Worm (Caenorhabditis elegans) whole organism, late embryonic: ENCODE data around the gene E04F6.6.

ENCODE experiments used
- C08G9.2 ChIP-seq: sonication (generic microtip); optimal IDR thresholded peaks from 2 replicates; lab custom pipeline; 2016; ENCODE audit warnings: mild to moderate bottlenecking, missing genetic modification characterization, moderate library complexity, missing compliant biosample characterization
- C38D4.7 ChIP-seq: fragments of 200-800 bp; sonication (Bioruptor generic); optimal IDR thresholded peaks from 2 replicates; lab custom pipeline; 2018; ENCODE audit warnings: mild to moderate bottlenecking, missing genetic modification characterization, moderate library complexity, missing compliant biosample characterization
- F13H6.1 ChIP-seq: sonication (generic microtip); optimal IDR thresholded peaks from 2 replicates; lab custom pipeline; 2016; ENCODE audit warnings: missing genetic modification characterization, missing compliant biosample characterization
- K02D7.2 ChIP-seq: sonication (generic microtip); optimal IDR thresholded peaks from 2 replicates; lab custom pipeline; 2017; ENCODE audit warnings: mild to moderate bottlenecking, missing genetic modification characterization, missing compliant biosample characterization
- ceh-14 ChIP-seq: sonication (generic microtip); optimal IDR thresholded peaks from 2 replicates; lab custom pipeline; 2016; ENCODE audit warnings: missing genotype, missing genetic modification characterization, missing compliant biosample characterization
- ceh-18 ChIP-seq: sonication (generic microtip); optimal IDR thresholded peaks from 2 replicates; lab custom pipeline; 2016; ENCODE audit warnings: missing genetic modification characterization, missing compliant biosample characterization
- ceh-22 ChIP-seq: sonication (generic microtip); optimal IDR thresholded peaks from 2 replicates; lab custom pipeline; 2017; ENCODE audit warnings: missing biosample characterization, missing genetic modification characterization
- ceh-24 ChIP-seq: sonication (generic microtip); optimal IDR thresholded peaks from 2 replicates; lab custom pipeline; 2016; ENCODE audit warnings: mild to moderate bottlenecking, missing genetic modification characterization, missing compliant biosample characterization
- ceh-30 ChIP-seq: fragments of 150-350 bp; optimal IDR thresholded peaks from 2 replicates; lab custom pipeline; 2014; ENCODE audit warnings: missing biosample characterization, missing genetic modification characterization
- ceh-31 ChIP-seq: sonication (generic microtip); optimal IDR thresholded peaks from 2 replicates; lab custom pipeline; 2016; ENCODE audit warnings: missing genetic modification characterization, missing compliant biosample characterization
- ceh-34 ChIP-seq: sonication (generic microtip); optimal IDR thresholded peaks from 2 replicates; lab custom pipeline; 2016; ENCODE audit warnings: mild to moderate bottlenecking, missing genetic modification characterization, missing compliant biosample characterization
- ceh-45 ChIP-seq: fragments of 200-800 bp; sonication (Bioruptor generic); IDR thresholded peaks from 2 replicates; pipeline ENCODE4 v1.3.6; 2022; ENCODE audit warnings: missing genetic modification reagents, missing genetic modification characterization, missing compliant biosample characterization
- ceh-48 ChIP-seq: sonication (generic microtip); optimal IDR thresholded peaks from 2 replicates; lab custom pipeline; 2016; ENCODE audit warnings: missing genetic modification characterization, inconsistent platforms, missing compliant biosample characterization
- ceh-6 ChIP-seq: fragments of 200-800 bp; sonication (Bioruptor generic); optimal IDR thresholded peaks from 2 replicates; lab custom pipeline; 2018; ENCODE audit warnings: mild to moderate bottlenecking, missing genetic modification characterization, missing compliant biosample characterization
- ceh-9 ChIP-seq: sonication (generic microtip); optimal IDR thresholded peaks from 2 replicates; lab custom pipeline; 2016; ENCODE audit warnings: mild to moderate bottlenecking, missing genetic modification characterization, inconsistent platforms, missing compliant biosample characterization
- dmd-4 ChIP-seq: sonication (generic microtip); optimal IDR thresholded peaks from 2 replicates; lab custom pipeline; 2016; ENCODE audit warnings: borderline replicate concordance, missing genetic modification characterization, missing compliant biosample characterization
- elt-4 ChIP-seq: sonication (generic microtip); optimal IDR thresholded peaks from 2 replicates; lab custom pipeline; 2016; ENCODE audit warnings: missing genetic modification characterization, missing compliant biosample characterization
- ets-4 ChIP-seq: sonication (generic microtip); optimal IDR thresholded peaks from 2 replicates; lab custom pipeline; 2016; ENCODE audit warnings: missing genetic modification characterization, missing compliant biosample characterization
- eyg-1 ChIP-seq: sonication (generic microtip); optimal IDR thresholded peaks from 2 replicates; lab custom pipeline; 2016; ENCODE audit warnings: missing genotype, missing genetic modification characterization, missing compliant biosample characterization
- gmeb-2 ChIP-seq: sonication (generic microtip); optimal IDR thresholded peaks from 2 replicates; lab custom pipeline; 2016; ENCODE audit warnings: missing genetic modification characterization, inconsistent platforms, missing compliant biosample characterization
- hlh-13 ChIP-seq: fragments of 200-800 bp; sonication (Bioruptor generic); optimal IDR thresholded peaks from 2 replicates; lab custom pipeline; 2018; ENCODE audit warnings: mild to moderate bottlenecking, missing genetic modification characterization, missing compliant biosample characterization
- hlh-15 ChIP-seq: sonication (generic microtip); optimal IDR thresholded peaks from 2 replicates; lab custom pipeline; 2016; ENCODE audit warnings: missing genetic modification characterization, missing compliant biosample characterization
- hlh-30 ChIP-seq: sonication (generic microtip); optimal IDR thresholded peaks from 2 replicates; lab custom pipeline; 2017; ENCODE audit warnings: antibody characterized with exemption, missing genetic modification characterization, missing compliant biosample characterization; ENCODE audit not compliant: insufficient read depth
- hlh-8 ChIP-seq: sonication (generic microtip); optimal IDR thresholded peaks from 2 replicates; lab custom pipeline; 2016; ENCODE audit warnings: missing genotype, missing genetic modification characterization, missing compliant biosample characterization
- lim-6 ChIP-seq: sonication (generic microtip); optimal IDR thresholded peaks from 2 replicates; lab custom pipeline; 2016; ENCODE audit warnings: missing genetic modification characterization, missing compliant biosample characterization
- lin-11 ChIP-seq: fragments of 200-800 bp; sonication (Bioruptor generic); optimal IDR thresholded peaks from 2 replicates; lab custom pipeline; 2018; ENCODE audit warnings: mild to moderate bottlenecking, missing genetic modification characterization, missing compliant biosample characterization
- mec-3 ChIP-seq: sonication (generic microtip); optimal IDR thresholded peaks from 2 replicates; lab custom pipeline; 2016; ENCODE audit warnings: borderline replicate concordance, missing genetic modification characterization, missing compliant biosample characterization
- nfya-1 ChIP-seq: sonication (generic microtip); optimal IDR thresholded peaks from 2 replicates; lab custom pipeline; 2017; ENCODE audit warnings: missing genetic modification characterization, mild to moderate bottlenecking, missing compliant biosample characterization, antibody characterized with exemption, moderate library complexity
- nhr-232 ChIP-seq: sonication (generic microtip); optimal IDR thresholded peaks from 2 replicates; lab custom pipeline; 2016; ENCODE audit warnings: missing genetic modification characterization, missing compliant biosample characterization
- npax-4 ChIP-seq: sonication (generic microtip); optimal IDR thresholded peaks from 2 replicates; lab custom pipeline; 2016; ENCODE audit warnings: missing genetic modification characterization, missing compliant biosample characterization
- pag-3 ChIP-seq: sonication (generic microtip); optimal IDR thresholded peaks from 2 replicates; lab custom pipeline; 2016; ENCODE audit warnings: missing compliant biosample characterization, missing genetic modification characterization, borderline replicate concordance
- pat-9 ChIP-seq: fragments of 200-800 bp; sonication (Bioruptor generic); optimal IDR thresholded peaks from 2 replicates; lab custom pipeline; 2018; ENCODE audit warnings: mild to moderate bottlenecking, missing genetic modification characterization, moderate library complexity, missing compliant biosample characterization
- pax-1 ChIP-seq: fragments of 150-350 bp; optimal IDR thresholded peaks from 2 replicates; lab custom pipeline; 2014; ENCODE audit warnings: missing biosample characterization, missing genetic modification characterization
- pha-4 ChIP-seq: fragments of 150-350 bp; optimal IDR thresholded peaks from 2 replicates; lab custom pipeline; 2018; ENCODE audit warnings: missing biosample characterization, missing genetic modification reagents, missing genetic modification characterization
- pqm-1 ChIP-seq: sonication (generic microtip); optimal IDR thresholded peaks from 2 replicates; lab custom pipeline; 2016; ENCODE audit warnings: missing genetic modification characterization, missing compliant biosample characterization
- pros-1 ChIP-seq: fragments of 150-350 bp; optimal IDR thresholded peaks from 2 replicates; lab custom pipeline; 2014; ENCODE audit warnings: missing biosample characterization, missing genetic modification reagents, missing genetic modification characterization
- ref-2 ChIP-seq: sonication (generic microtip); optimal IDR thresholded peaks from 2 replicates; lab custom pipeline; 2016; ENCODE audit warnings: missing genetic modification characterization, missing compliant biosample characterization
- rnt-1 ChIP-seq: sonication (generic microtip); optimal IDR thresholded peaks from 2 replicates; lab custom pipeline; 2016; ENCODE audit warnings: missing genetic modification characterization, missing compliant biosample characterization
- sdc-2 ChIP-seq: sonication (generic microtip); optimal IDR thresholded peaks from 2 replicates; lab custom pipeline; 2016; ENCODE audit warnings: missing genotype, missing genetic modification characterization, missing compliant biosample characterization
- sox-2 ChIP-seq: fragments of 200-800 bp; sonication (Bioruptor generic); IDR thresholded peaks from 2 replicates; pipeline ENCODE4 v1.3.6; 2022; ENCODE audit warnings: missing genetic modification reagents, missing genetic modification characterization, missing compliant biosample characterization
- syd-9 ChIP-seq: sonication (generic microtip); optimal IDR thresholded peaks from 2 replicates; lab custom pipeline; 2016; ENCODE audit warnings: mild to moderate bottlenecking, missing genetic modification characterization, moderate library complexity, missing compliant biosample characterization
- tbx-7 ChIP-seq: sonication (generic microtip); optimal IDR thresholded peaks from 2 replicates; lab custom pipeline; 2016; ENCODE audit warnings: missing genotype, missing genetic modification characterization, missing compliant biosample characterization
- ttx-3 ChIP-seq: sonication (generic microtip); optimal IDR thresholded peaks from 2 replicates; lab custom pipeline; 2016; ENCODE audit warnings: missing genetic modification reagents, missing genetic modification characterization, missing compliant biosample characterization
- unc-3 ChIP-seq, 2 experiments: fragments of 200-800 bp in 1 of 2; sonication (Bioruptor generic) in 1 of 2; sonication (generic microtip) in 1 of 2; conservative IDR thresholded peaks in 1 of 2; optimal IDR thresholded peaks in 1 of 2; 2 replicates each; pipeline versions ENCODE4 v1.3.6 to Lab custom; 2016 to 2022; ENCODE audit warnings: missing compliant biosample characterization in 2 of 2, missing genetic modification characterization in 2 of 2, missing genetic modification reagents in 1 of 2
- unc-55 ChIP-seq: sonication (generic microtip); optimal IDR thresholded peaks from 2 replicates; lab custom pipeline; 2017; ENCODE audit warnings: missing biosample characterization, missing genetic modification reagents, missing genetic modification characterization
- unc-86 ChIP-seq: sonication (generic microtip); optimal IDR thresholded peaks from 2 replicates; lab custom pipeline; 2016; ENCODE audit warnings: missing genetic modification characterization, missing compliant biosample characterization
- ztf-16 ChIP-seq: sonication (generic microtip); optimal IDR thresholded peaks from 2 replicates; lab custom pipeline; 2017; ENCODE audit warnings: missing genetic modification characterization, missing compliant biosample characterization

The E04F6.6 gene

ce11 chrII:7186117-7186516 lies 13.2 kb downstream of the E04F6.6 start:
- TF ChIP-seq hlh-13 (GFP tag; lab: Kevin White, UChicago): no peak
- no peak for TF ChIP-seq ceh-6 (GFP tag; lab: Kevin White, UChicago)
- TF ChIP-seq ref-2 (tag; lab: Kevin White, UChicago): no peak
- TF ChIP-seq ceh-34 (tag; lab: Kevin White, UChicago): no peak
- no peak for TF ChIP-seq hlh-30
- TF ChIP-seq ceh-14 (tag; lab: Kevin White, UChicago): no peak
- no peak for TF ChIP-seq syd-9 (tag; lab: Kevin White, UChicago)
- no peak for TF ChIP-seq lin-11 (tag; lab: Kevin White, UChicago)
- no peak for TF ChIP-seq nfya-1 (tag; lab: Kevin White, UChicago)
- TF ChIP-seq unc-3 (GFP tag; conservative IDR thresholded peaks at IDR 0.05; lab: Robert Waterston, UW): no peak
- no peak for TF ChIP-seq unc-3 (tag; optimal IDR thresholded peaks at IDR 0.05; lab: Kevin White, UChicago)
- TF ChIP-seq pqm-1 (tag; lab: Kevin White, UChicago): no peak
- TF ChIP-seq ets-4: no peak
- TF ChIP-seq rnt-1 (tag; lab: Kevin White, UChicago): no peak
- TF ChIP-seq ceh-48: no peak
- no peak for TF ChIP-seq pros-1
- no peak for TF ChIP-seq ceh-30 (tag; lab: Kevin White, UChicago)
- no peak for TF ChIP-seq F13H6.1 (tag; lab: Kevin White, UChicago)
- no peak for TF ChIP-seq gmeb-2 (tag; lab: Kevin White, UChicago)
- TF ChIP-seq tbx-7 (tag; lab: Kevin White, UChicago): no peak
- TF ChIP-seq C38D4.7 (GFP tag; lab: Kevin White, UChicago): no peak
- TF ChIP-seq, all 69 proteins: peak for 0

DNA sequence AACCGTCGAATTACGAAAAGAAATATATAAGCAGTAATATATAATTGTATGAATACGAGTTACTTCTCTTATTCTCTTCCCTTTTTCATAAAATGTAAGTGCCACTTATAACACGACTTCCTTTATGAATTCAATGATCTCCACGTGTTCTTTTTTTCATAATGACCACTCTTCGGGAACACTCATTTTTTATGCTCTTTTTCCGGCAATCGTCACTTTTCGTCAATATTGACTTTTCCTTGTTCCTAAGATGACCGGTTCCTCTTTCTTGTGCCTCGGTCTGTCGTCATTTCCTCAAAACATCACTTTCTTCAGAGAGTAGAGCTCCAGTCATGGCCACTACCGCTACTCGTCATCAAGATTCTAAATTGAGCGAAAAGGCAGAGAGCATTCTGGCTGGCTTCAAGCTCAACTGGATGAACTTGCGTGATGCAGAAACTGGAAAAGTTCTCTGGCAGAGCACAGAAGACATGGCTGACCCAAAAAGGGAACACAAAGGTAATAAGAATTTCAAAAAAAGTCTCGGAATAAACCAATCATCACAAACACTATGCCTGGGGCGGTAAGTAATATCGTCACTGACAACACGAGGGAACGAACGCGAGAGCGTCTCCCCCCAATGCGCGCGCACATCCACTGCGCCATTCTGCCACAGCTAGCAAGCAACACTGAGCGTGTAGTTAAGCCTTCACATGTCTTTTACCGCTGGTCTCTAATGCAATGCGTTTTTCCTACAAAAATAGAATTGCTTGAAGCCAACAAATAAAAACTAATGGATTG lies 15.7 kb downstream of the E04F6.6 start, which contains the start of gene pdl-1:
TSS of gene pdl-1 (plus strand) at position 309 of the 780 bp plus-strand sequence.
- TF ChIP-seq ceh-24 (tag; lab: Kevin White, UChicago) (peak; percentile 73), unc-55 (GFP tag; lab: Kevin White, UChicago) (no peak), ceh-18 (peak; percentile 86), hlh-8 (tag; lab: Kevin White, UChicago) (peak; percentile 86), C08G9.2 (peak; percentile 88), ceh-22 (tag; lab: Kevin White, UChicago) (no peak), pat-9 (tag; lab: Kevin White, UChicago) (peak; percentile 93), mec-3 (tag; lab: Kevin White, UChicago) (peak; percentile 80), unc-3 (GFP tag; conservative IDR thresholded peaks at IDR 0.05; lab: Robert Waterston, UW) (peak; percentile 91), unc-3 (tag; optimal IDR thresholded peaks at IDR 0.05; lab: Kevin White, UChicago) (peak; percentile 93), syd-9 (tag; lab: Kevin White, UChicago) (peak; percentile 95), ztf-16 (tag; lab: Kevin White, UChicago) (peak; percentile 95), hlh-13 (GFP tag; lab: Kevin White, UChicago) (peak; percentile 94), ceh-45 (GFP tag; lab: Robert Waterston, UW) (peak; percentile 93), nhr-232 (tag; lab: Kevin White, UChicago) (peak; percentile 92), nfya-1 (tag; lab: Kevin White, UChicago) (peak; percentile 54), pha-4 (tag; lab: Kevin White, UChicago) (no peak), ceh-31 (peak; percentile 86), ttx-3 (tag; lab: Kevin White, UChicago) (peak; percentile 89), pag-3 (peak; percentile 82), F13H6.1 (tag; lab: Kevin White, UChicago) (peak; percentile 79), ceh-34 (tag; lab: Kevin White, UChicago) (peak; percentile 93), npax-4 (tag; lab: Kevin White, UChicago) (peak; percentile 74), eyg-1 (tag; lab: Kevin White, UChicago) (peak; percentile 90), lim-6 (tag; lab: Kevin White, UChicago) (peak; percentile 61), elt-4 (peak; percentile 84), sdc-2 (peak; percentile 87), pqm-1 (tag; lab: Kevin White, UChicago) (peak; percentile 84), dmd-4 (peak; percentile 89), pax-1 (tag; lab: Kevin White, UChicago) (no peak), ceh-9 (tag; lab: Kevin White, UChicago) (peak; percentile 85), pros-1 (peak; percentile 83), hlh-15 (tag; lab: Kevin White, UChicago) (peak; percentile 89), unc-86 (tag; lab: Kevin White, UChicago) (peak; percentile 91), K02D7.2 (tag; lab: Kevin White, UChicago) (peak; percentile 90), gmeb-2 (tag; lab: Kevin White, UChicago) (peak; percentile 94), sox-2 (GFP tag; lab: Robert Waterston, UW) (peak; percentile 87)
